Fruit fly (Drosophila melanogaster) whole organism, embryonic: ENCODE data around the gene CG14196.

ENCODE experiments used
- Bgb ChIP-seq: fragments of 200-800 bp; sonication (Bioruptor generic); IDR thresholded peaks from 2 replicates; pipeline ENCODE4 v1.3.6; 2022; ENCODE audit warnings: missing biosample characterization, missing genetic modification characterization; ENCODE audit not compliant: partially characterized antibody
- C15 ChIP-seq: fragments of 200-800 bp; sonication (Bioruptor generic); IDR thresholded peaks from 3 replicates; pipeline ENCODE4 v1.3.6; 2022; ENCODE audit warnings: missing biosample characterization, missing genetic modification characterization
- CG10543 ChIP-seq: fragments of 200-800 bp; sonication (Bioruptor generic); optimal IDR thresholded peaks from 3 replicates; lab custom pipeline; 2017; ENCODE audit warnings: missing biosample characterization, mild to moderate bottlenecking, missing genetic modification characterization, moderate library complexity
- CG12155 ChIP-seq: fragments of 200-800 bp; sonication (Bioruptor generic); optimal IDR thresholded peaks from 3 replicates; lab custom pipeline; 2016; ENCODE audit warnings: missing biosample characterization, missing genetic modification characterization
- CG15269 ChIP-seq: fragments of 200-800 bp; sonication (Bioruptor generic); optimal IDR thresholded peaks from 2 replicates; lab custom pipeline; 2018; ENCODE audit warnings: missing biosample characterization, mild to moderate bottlenecking, missing genetic modification characterization, moderate library complexity
- CG1603 ChIP-seq: fragments of 200-800 bp; sonication (Bioruptor generic); optimal IDR thresholded peaks from 2 replicates; lab custom pipeline; 2019; ENCODE audit warnings: missing biosample characterization, mild to moderate bottlenecking, missing genetic modification characterization, moderate library complexity
- CG18011 ChIP-seq: fragments of 200-800 bp; sonication (Bioruptor generic); optimal IDR thresholded peaks from 2 replicates; lab custom pipeline; 2017; ENCODE audit warnings: missing biosample characterization, missing genetic modification characterization, mild to moderate bottlenecking, moderate library complexity, missing genotype
- CG18262 ChIP-seq: fragments of 200-800 bp; optimal IDR thresholded peaks from 3 replicates; lab custom pipeline; 2019; ENCODE audit warnings: missing biosample characterization, mild to moderate bottlenecking, missing genetic modification characterization, moderate library complexity
- CG18476 ChIP-seq: fragments of 200-800 bp; sonication (Bioruptor generic); optimal IDR thresholded peaks from 2 replicates; lab custom pipeline; 2016; ENCODE audit warnings: missing biosample characterization, mild to moderate bottlenecking, missing genetic modification characterization
- CG2199 ChIP-seq: fragments of 200-800 bp; sonication (Bioruptor generic); IDR thresholded peaks from 3 replicates; pipeline ENCODE4 v1.3.6; 2022; ENCODE audit warnings: missing biosample characterization, missing genetic modification characterization
- CG30403 ChIP-seq: fragments of 200-800 bp; sonication (Bioruptor generic); optimal IDR thresholded peaks from 3 replicates; lab custom pipeline; 2016; ENCODE audit warnings: missing biosample characterization, missing genetic modification characterization
- CG3281 ChIP-seq: fragments of 200-800 bp; sonication (Bioruptor generic); optimal IDR thresholded peaks from 3 replicates; lab custom pipeline; 2017; ENCODE audit warnings: missing biosample characterization, mild to moderate bottlenecking, missing genetic modification characterization
- CG6254 ChIP-seq: fragments of 200-800 bp; sonication (Bioruptor generic); optimal IDR thresholded peaks from 3 replicates; lab custom pipeline; 2017; ENCODE audit warnings: mild to moderate bottlenecking, missing biosample characterization, missing genetic modification reagents, missing genetic modification characterization
- CG7963 ChIP-seq: fragments of 200-800 bp; sonication (Bioruptor generic); IDR thresholded peaks from 3 replicates; pipeline ENCODE4 v1.3.6; 2022; ENCODE audit warnings: missing biosample characterization, missing genetic modification characterization; ENCODE audit not compliant: partially characterized antibody
- CG8281 ChIP-seq: fragments of 200-800 bp; sonication (Bioruptor generic); optimal IDR thresholded peaks from 2 replicates; lab custom pipeline; 2018; ENCODE audit warnings: missing biosample characterization, mild to moderate bottlenecking, missing genetic modification characterization, moderate library complexity
- CG8290 ChIP-seq, 3 experiments: fragments of 200-800 bp; sonication (Bioruptor generic); optimal IDR thresholded peaks; 2 replicates each; lab custom pipeline; 2016 to 2019; ENCODE audit warnings: missing biosample characterization in 3 of 3, missing genetic modification characterization in 3 of 3, mild to moderate bottlenecking in 2 of 3, moderate library complexity in 1 of 3
- CG9437 ChIP-seq: fragments of 200-800 bp; sonication (Bioruptor generic); optimal IDR thresholded peaks from 2 replicates; lab custom pipeline; 2018; ENCODE audit warnings: missing biosample characterization, mild to moderate bottlenecking, missing genetic modification characterization
- CG9797 ChIP-seq: fragments of 200-800 bp; sonication (Bioruptor generic); optimal IDR thresholded peaks from 3 replicates; lab custom pipeline; 2018; ENCODE audit warnings: missing biosample characterization, mild to moderate bottlenecking, missing genetic modification characterization
- CG9817 ChIP-seq: fragments of 200-800 bp; sonication (Bioruptor generic); optimal IDR thresholded peaks from 2 replicates; lab custom pipeline; 2018; ENCODE audit warnings: missing biosample characterization, mild to moderate bottlenecking, missing genetic modification characterization, moderate library complexity
- CTCF ChIP-seq: fragments of 200-800 bp; sonication (Bioruptor generic); optimal IDR thresholded peaks from 2 replicates; lab custom pipeline; 2017; ENCODE audit warnings: missing biosample characterization, mild to moderate bottlenecking, missing genetic modification characterization, moderate library complexity
- CkIIα-i1 ChIP-seq: fragments of 200-800 bp; sonication (Bioruptor generic); IDR thresholded peaks from 2 replicates; pipeline ENCODE4 v1.3.6; 2022; ENCODE audit warnings: missing biosample characterization, missing genetic modification characterization
- D19B ChIP-seq: fragments of 200-800 bp; sonication (Bioruptor generic); optimal IDR thresholded peaks from 2 replicates; lab custom pipeline; 2017; ENCODE audit warnings: missing biosample characterization, mild to moderate bottlenecking, missing genetic modification characterization
- Deaf1 ChIP-seq: fragments of 200-800 bp; optimal IDR thresholded peaks from 3 replicates; lab custom pipeline; 2019; ENCODE audit warnings: missing biosample characterization, mild to moderate bottlenecking, missing genetic modification characterization, moderate library complexity
- E2f2 ChIP-seq: fragments of 200-800 bp; sonication (Bioruptor generic); IDR thresholded peaks from 2 replicates; pipeline ENCODE4 v1.3.6; 2022; ENCODE audit warnings: missing biosample characterization, missing genetic modification characterization
- Ets97D ChIP-seq: fragments of 200-800 bp; sonication (Bioruptor generic); optimal IDR thresholded peaks from 3 replicates; lab custom pipeline; 2016; ENCODE audit warnings: missing biosample characterization, missing genetic modification characterization
- Fer3 ChIP-seq: fragments of 200-800 bp; sonication (Bioruptor generic); optimal IDR thresholded peaks from 2 replicates; lab custom pipeline; 2018; ENCODE audit warnings: missing biosample characterization, mild to moderate bottlenecking, missing genetic modification characterization, moderate library complexity
- Gsc ChIP-seq: fragments of 200-800 bp; sonication (Bioruptor generic); IDR thresholded peaks from 2 replicates; pipeline ENCODE4 v1.3.6; 2022; ENCODE audit warnings: missing biosample characterization, missing genetic modification characterization
- HmgZ ChIP-seq: fragments of 200-800 bp; sonication (Bioruptor generic); optimal IDR thresholded peaks from 2 replicates; lab custom pipeline; 2018; ENCODE audit warnings: missing biosample characterization, mild to moderate bottlenecking, missing genetic modification characterization
- Med ChIP-seq: fragments of 200-800 bp; sonication (Bioruptor generic); peaks from one replicate; lab custom pipeline; 2016; ENCODE audit warnings: missing biosample characterization, missing genetic modification characterization, mild to moderate bottlenecking, inconsistent platforms, moderate library complexity
- Meics ChIP-seq: fragments of 200-800 bp; sonication (Bioruptor generic); optimal IDR thresholded peaks from 2 replicates; lab custom pipeline; 2017; ENCODE audit warnings: missing biosample characterization, mild to moderate bottlenecking, missing genetic modification characterization
- Mes4 ChIP-seq: fragments of 200-800 bp; sonication (Bioruptor generic); optimal IDR thresholded peaks from 2 replicates; lab custom pipeline; 2016; ENCODE audit warnings: missing biosample characterization, missing genetic modification characterization
- Pdp1 ChIP-seq, 2 experiments: fragments of 200-800 bp; sonication (Bioruptor generic); optimal IDR thresholded peaks; 3 replicates each; lab custom pipeline; 2016; ENCODE audit warnings: missing biosample characterization in 2 of 2, missing genetic modification characterization in 2 of 2, mild to moderate bottlenecking in 1 of 2, moderate library complexity in 1 of 2
- TFAM ChIP-seq: fragments of 200-800 bp; sonication (Bioruptor generic); optimal IDR thresholded peaks from 2 replicates; lab custom pipeline; 2017; ENCODE audit warnings: missing biosample characterization, missing genetic modification characterization, inconsistent platforms
- bcd ChIP-seq: fragments of 200-800 bp; sonication (Bioruptor generic); optimal IDR thresholded peaks from 2 replicates; lab custom pipeline; 2017; ENCODE audit warnings: missing biosample characterization, mild to moderate bottlenecking, missing genetic modification characterization
- crol ChIP-seq: fragments of 200-800 bp; sonication (Bioruptor generic); IDR thresholded peaks from 2 replicates; pipeline ENCODE4 v1.3.6; 2022; ENCODE audit warnings: missing biosample characterization, missing genetic modification characterization
- h ChIP-seq: fragments of >200 bp; optimal IDR thresholded peaks from 2 replicates; lab custom pipeline; 2017
- knrl ChIP-seq: fragments of 200-800 bp; sonication (Bioruptor generic); IDR thresholded peaks from 3 replicates; pipeline ENCODE4 v1.3.6; 2022; ENCODE audit warnings: missing biosample characterization, missing genetic modification characterization; ENCODE audit not compliant: partially characterized antibody
- lab ChIP-seq: fragments of 200-800 bp; sonication (Bioruptor generic); optimal IDR thresholded peaks from 3 replicates; lab custom pipeline; 2017; ENCODE audit warnings: missing biosample characterization, missing genetic modification characterization, mild to moderate bottlenecking, moderate library complexity, missing genetic modification reagents
- onecut ChIP-seq: fragments of 200-800 bp; sonication (Bioruptor generic); IDR thresholded peaks from 2 replicates; pipeline ENCODE4 v1.3.6; 2022; ENCODE audit warnings: missing biosample characterization, missing genetic modification characterization
- pita ChIP-seq: fragments of 200-800 bp; sonication (Bioruptor generic); optimal IDR thresholded peaks from 2 replicates; lab custom pipeline; 2017; ENCODE audit warnings: missing biosample characterization, mild to moderate bottlenecking, missing genetic modification characterization
- pum ChIP-seq: fragments of 200-800 bp; sonication (Bioruptor generic); optimal IDR thresholded peaks from 2 replicates; lab custom pipeline; 2016; ENCODE audit warnings: missing biosample characterization, missing genetic modification characterization
- scrt ChIP-seq: fragments of 200-800 bp; sonication (Bioruptor generic); optimal IDR thresholded peaks from 2 replicates; lab custom pipeline; 2018; ENCODE audit warnings: missing biosample characterization, mild to moderate bottlenecking, missing genetic modification characterization, moderate library complexity
- sens ChIP-seq: fragments of 200-800 bp; sonication (Bioruptor generic); peaks from one replicate; lab custom pipeline; 2016; ENCODE audit warnings: missing biosample characterization, missing genetic modification characterization
- shn ChIP-seq: fragments of 200-800 bp; sonication (Bioruptor generic); optimal IDR thresholded peaks from 3 replicates; lab custom pipeline; 2016; ENCODE audit warnings: missing biosample characterization, missing genetic modification characterization
- sug ChIP-seq: fragments of 200-800 bp; optimal IDR thresholded peaks from 2 replicates; lab custom pipeline; 2019; ENCODE audit warnings: missing biosample characterization, mild to moderate bottlenecking, missing genetic modification characterization, moderate library complexity
- unc-4 ChIP-seq: fragments of 200-800 bp; sonication (Bioruptor generic); IDR thresholded peaks from 2 replicates; pipeline ENCODE4 v1.3.6; 2022; ENCODE audit warnings: missing biosample characterization, missing genetic modification characterization; ENCODE audit not compliant: partially characterized antibody
- usp ChIP-seq: fragments of >200 bp; optimal IDR thresholded peaks from 2 replicates; lab custom pipeline; 2017; ENCODE audit warnings: missing biosample characterization, missing genetic modification characterization
- wor ChIP-seq: fragments of 200-800 bp; sonication (Bioruptor generic); IDR thresholded peaks from 2 replicates; pipeline ENCODE4 v1.3.6; 2022; ENCODE audit warnings: missing biosample characterization, missing genetic modification characterization
- zf30C ChIP-seq: fragments of 200-800 bp; sonication (Bioruptor generic); optimal IDR thresholded peaks from 3 replicates; lab custom pipeline; 2018; ENCODE audit warnings: missing biosample characterization, mild to moderate bottlenecking, missing genetic modification characterization

Gene CG14196

dm6 chrX:19241790-19242373, at the start of gene CG14196:
TSS of gene CG14196 (minus strand) at chrX:19241840.
- TF ChIP-seq E2f2 (0 out of 2 replicates have a peak, but pooled peaks have one; percentile 9), CG8290 (GFP tag; optimal IDR thresholded peaks at IDR 0.05; lab: Kevin White, UChicago) (peak; percentile 52), CG8290 (tag; optimal IDR thresholded peaks at IDR 0.05; lab: Kevin White, UChicago) (peak in 1 of 2 experiments; percentile 24), CG10543 (GFP tag; lab: Kevin White, UChicago) (no peak), lab (GFP tag; lab: Kevin White, UChicago) (peak; percentile 10), CG8281 (tag; lab: Kevin White, UChicago) (peak; percentile 69), sug (tag; lab: Kevin White, UChicago) (peak; percentile 4), CG1603 (tag; lab: Kevin White, UChicago) (peak; percentile 2), pita (GFP tag; lab: Kevin White, UChicago) (peak; percentile 10), shn (GFP tag; lab: Kevin White, UChicago) (no peak), sens (GFP tag; lab: Kevin White, UChicago) (peak; percentile 66), Bgb (GFP tag; lab: Robert Waterston, UW) (peak; percentile 25; the same call in 1 of the 2 replicates), CG9797 (GFP tag; lab: Kevin White, UChicago) (no peak), D19B (GFP tag; lab: Kevin White, UChicago) (peak; percentile 37), Ets97D (peak; percentile 33), CG2199 (0 out of 3 replicates have a peak, but pooled peaks have one; percentile 70), CTCF (GFP tag; lab: Kevin White, UChicago) (peak; percentile 58), CG9437 (peak; percentile 20), Deaf1 (tag; lab: Kevin White, UChicago) (peak; percentile 74), HmgZ (tag; lab: Kevin White, UChicago) (peak; percentile 19), onecut (GFP tag; lab: Robert Waterston, UW) (no peak), CG12155 (GFP tag; lab: Kevin White, UChicago) (no peak), Pdp1 (GFP tag; optimal IDR thresholded peaks at IDR 0.05; lab: Kevin White, UChicago) (peak in 1 of 2 experiments; percentile 56), CG30403 (GFP tag; lab: Kevin White, UChicago) (no peak), zf30C (GFP tag; lab: Kevin White, UChicago) (peak; percentile 33), TFAM (GFP tag; lab: Kevin White, UChicago) (no peak), usp (no peak), CG3281 (peak; percentile 6), Meics (GFP tag; lab: Kevin White, UChicago) (peak; percentile 29), Med (GFP tag; lab: Kevin White, UChicago) (peak; percentile 72)

dm6 chrX:19289318-19289970, 47.8 kb upstream of the CG14196 start:
- peak; percentile 89 for TF ChIP-seq CG9817 (tag; lab: Kevin White, UChicago)
- TF ChIP-seq Fer3 (tag; lab: Kevin White, UChicago): peak; percentile 81
- TF ChIP-seq unc-4 (GFP tag; lab: Robert Waterston, UW): no peak
- peak; percentile 79 for TF ChIP-seq CG18476
- peak; percentile 63; the same call in 1 of the 2 replicates for TF ChIP-seq CkIIα-i1 (GFP tag; lab: Robert Waterston, UW)
- peak; percentile 79 for TF ChIP-seq CG18262
- no peak for TF ChIP-seq knrl (GFP tag; lab: Robert Waterston, UW)
- peak; percentile 92 for TF ChIP-seq CG15269 (tag; lab: Kevin White, UChicago)
- peak; percentile 83 for TF ChIP-seq wor
- no peak for TF ChIP-seq CG7963 (GFP tag; lab: Robert Waterston, UW)
- TF ChIP-seq h: no peak
- 0 out of 3 replicates have a peak, but pooled peaks have one; percentile 58 for TF ChIP-seq C15 (GFP tag; lab: Robert Waterston, UW)
- peak; percentile 65 for TF ChIP-seq CG6254 (GFP tag; lab: Kevin White, UChicago)
- no peak for TF ChIP-seq crol
- peak; percentile 85 for TF ChIP-seq bcd
- TF ChIP-seq pum (GFP tag; lab: Kevin White, UChicago): peak; percentile 90
- no peak for TF ChIP-seq usp
- peak; percentile 71 for TF ChIP-seq scrt
- peak; percentile 84 for TF ChIP-seq Gsc (GFP tag; lab: Robert Waterston, UW)
- peak; percentile 35 for TF ChIP-seq CG18011 (GFP tag; lab: Kevin White, UChicago)
- peak; percentile 90 for TF ChIP-seq Mes4 (GFP tag; lab: Kevin White, UChicago)
